Worm (Caenorhabditis elegans): ENCODE results near the gene rhr-2.

rhr-2 gene

ce11 chrV:11680519-11681203 lies 49.3 kb downstream of the rhr-2 start:
- TF ChIP-seq unc-62 (GFP tag; optimal IDR thresholded peaks at IDR 0.05), result no peak

Measured in whole organism, dauer.